Worm (Caenorhabditis elegans) whole organism, mixed stage, embryonic: ENCODE data around the gene pst-1.

Source experiments
- ceh-83 ChIP-seq: fragments of 200-800 bp; sonication (Bioruptor generic); optimal IDR thresholded peaks from 2 replicates; lab custom pipeline; 2018; ENCODE audit warnings: mild to moderate bottlenecking, missing genetic modification characterization, missing compliant biosample characterization
- elt-1 ChIP-seq: sonication (generic microtip); optimal IDR thresholded peaks from 2 replicates; lab custom pipeline; 2017; ENCODE audit warnings: missing genetic modification characterization, mild to moderate bottlenecking, missing compliant biosample characterization, antibody characterized with exemption, moderate library complexity, borderline replicate concordance; ENCODE audit not compliant: insufficient read depth
- pha-4 ChIP-seq: fragments of 150-350 bp; optimal IDR thresholded peaks from 2 replicates; lab custom pipeline; 2018; ENCODE audit warnings: missing biosample characterization, missing genetic modification reagents, missing genetic modification characterization

DNA sequence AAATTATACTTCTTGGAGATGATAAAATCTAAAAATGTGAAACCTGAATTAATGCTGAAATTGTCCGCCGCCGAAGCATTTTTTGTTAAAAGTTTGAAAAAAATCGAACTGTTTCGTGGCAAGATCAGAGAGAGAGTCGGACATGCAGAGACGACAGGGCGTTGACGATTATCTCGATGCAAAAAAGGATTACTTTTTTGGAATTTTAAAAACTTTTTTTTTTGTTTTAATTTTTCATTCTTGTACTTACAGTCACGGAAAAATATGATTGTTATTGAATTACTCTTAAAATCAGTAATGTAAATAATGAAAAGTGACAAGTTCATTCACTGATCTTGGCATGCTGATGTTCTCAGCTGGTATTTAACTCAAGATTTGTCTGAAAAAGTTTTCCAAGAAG is 6.6 kb upstream of the pst-1 start, which contains the start of the genes M03F8.5 and M03F8.7:
- TF ChIP-seq elt-1 (tag; lab: Kevin White, UChicago) (no peak), ceh-83 (GFP tag; lab: Kevin White, UChicago) (no peak), pha-4 (tag; lab: Kevin White, UChicago) (no peak)
